Fruit fly (Drosophila melanogaster) whole organism, embryonic: ENCODE results near the gene Rnb.

Experiments used
- Abd-B ChIP-seq: fragments of 200-800 bp; sonication (Bioruptor generic); optimal IDR thresholded peaks from 2 replicates; lab custom pipeline; 2018; ENCODE audit warnings: missing biosample characterization, mild to moderate bottlenecking, missing genetic modification characterization, moderate library complexity
- B-H1 ChIP-seq: fragments of 200-800 bp; sonication (Bioruptor generic); IDR thresholded peaks from 3 replicates; pipeline ENCODE4 v1.3.6; 2022; ENCODE audit warnings: missing biosample characterization, missing genetic modification characterization
- CG1024 ChIP-seq: fragments of 200-800 bp; sonication (Bioruptor generic); IDR thresholded peaks from 2 replicates; pipeline ENCODE4 v1.3.6; 2022; ENCODE audit warnings: missing biosample characterization, missing genetic modification characterization
- CG11398 ChIP-seq: fragments of 200-800 bp; sonication (Bioruptor generic); optimal IDR thresholded peaks from 2 replicates; lab custom pipeline; 2016; ENCODE audit warnings: missing biosample characterization, missing genetic modification characterization
- CG12391 ChIP-seq: fragments of 200-800 bp; sonication (Bioruptor generic); optimal IDR thresholded peaks from 3 replicates; lab custom pipeline; 2018; ENCODE audit warnings: missing biosample characterization, mild to moderate bottlenecking, missing genetic modification characterization, moderate library complexity
- CG13894 ChIP-seq: fragments of 200-800 bp; sonication (Bioruptor generic); optimal IDR thresholded peaks from 3 replicates; lab custom pipeline; 2018; ENCODE audit warnings: missing biosample characterization, mild to moderate bottlenecking, missing genetic modification characterization, moderate library complexity
- CG17385 ChIP-seq: fragments of 200-800 bp; sonication (Bioruptor generic); optimal IDR thresholded peaks from 3 replicates; lab custom pipeline; 2018; ENCODE audit warnings: missing biosample characterization, mild to moderate bottlenecking, missing genetic modification characterization
- CG17829 ChIP-seq: fragments of 200-800 bp; optimal IDR thresholded peaks from 2 replicates; lab custom pipeline; 2019; ENCODE audit warnings: missing biosample characterization, mild to moderate bottlenecking, missing genetic modification characterization, moderate library complexity
- CG2678 ChIP-seq: fragments of 200-800 bp; sonication (Bioruptor generic); optimal IDR thresholded peaks from 3 replicates; lab custom pipeline; 2019; ENCODE audit warnings: missing biosample characterization, mild to moderate bottlenecking, missing genetic modification characterization, moderate library complexity
- CG31224 ChIP-seq: fragments of 200-800 bp; sonication (Bioruptor generic); IDR thresholded peaks from 2 replicates; pipeline ENCODE4 v1.3.6; 2022; ENCODE audit warnings: missing biosample characterization, missing genetic modification characterization
- CG31388 ChIP-seq: fragments of 200-800 bp; sonication (Bioruptor generic); optimal IDR thresholded peaks from 2 replicates; lab custom pipeline; 2016; ENCODE audit warnings: missing biosample characterization, missing genetic modification characterization
- CG4730 ChIP-seq: fragments of 200-800 bp; sonication (Bioruptor generic); IDR thresholded peaks from 2 replicates; pipeline ENCODE4 v1.3.6; 2022; ENCODE audit warnings: missing biosample characterization, missing genetic modification characterization
- CG7556 ChIP-seq: fragments of 200-800 bp; sonication (Bioruptor generic); optimal IDR thresholded peaks from 2 replicates; lab custom pipeline; 2017; ENCODE audit warnings: missing biosample characterization, mild to moderate bottlenecking, missing genetic modification characterization
- CG8765 ChIP-seq: fragments of 200-800 bp; sonication (Bioruptor generic); IDR thresholded peaks from 2 replicates; pipeline ENCODE4 v1.3.6; 2022; ENCODE audit warnings: missing biosample characterization, missing genetic modification characterization
- CG9609 ChIP-seq: fragments of 200-800 bp; sonication (Bioruptor generic); optimal IDR thresholded peaks from 3 replicates; lab custom pipeline; 2016; ENCODE audit warnings: missing biosample characterization, missing genetic modification characterization
- CG9727 ChIP-seq: fragments of 200-800 bp; sonication (Bioruptor generic); optimal IDR thresholded peaks from 3 replicates; lab custom pipeline; 2017; ENCODE audit warnings: missing biosample characterization, mild to moderate bottlenecking, missing genetic modification characterization
- D ChIP-seq, 2 experiments: fragments of 200-800 bp in 1 of 2; fragments of >200 bp in 1 of 2; sonication (Bioruptor generic) in 1 of 2; optimal IDR thresholded peaks; 2 replicates in 1 of 2; 3 replicates in 1 of 2; lab custom pipeline; 2017; ENCODE audit warnings: mild to moderate bottlenecking in 1 of 2, missing biosample characterization in 1 of 2, missing genetic modification characterization in 1 of 2, missing genetic modification reagents in 1 of 2
- D19B ChIP-seq: fragments of 200-800 bp; sonication (Bioruptor generic); optimal IDR thresholded peaks from 2 replicates; lab custom pipeline; 2017; ENCODE audit warnings: missing biosample characterization, mild to moderate bottlenecking, missing genetic modification characterization
- Deaf1 ChIP-seq: fragments of 200-800 bp; optimal IDR thresholded peaks from 3 replicates; lab custom pipeline; 2019; ENCODE audit warnings: missing biosample characterization, mild to moderate bottlenecking, missing genetic modification characterization, moderate library complexity
- Ets65A ChIP-seq: fragments of 200-800 bp; sonication (Bioruptor generic); peaks from one replicate; lab custom pipeline; 2016; ENCODE audit warnings: missing biosample characterization, missing genetic modification characterization
- H2.0 ChIP-seq: fragments of 200-800 bp; sonication (Bioruptor generic); IDR thresholded peaks from 2 replicates; pipeline ENCODE4 v1.3.6; 2022; ENCODE audit warnings: missing biosample characterization, missing genetic modification characterization
- Hr51 ChIP-seq, 2 experiments: fragments of 200-800 bp; sonication (Bioruptor generic); optimal IDR thresholded peaks; 2 replicates in 1 of 2; 3 replicates in 1 of 2; lab custom pipeline; 2016 to 2018; ENCODE audit warnings: missing biosample characterization in 2 of 2, missing genetic modification characterization in 2 of 2, mild to moderate bottlenecking in 1 of 2, moderate library complexity in 1 of 2
- Lpt ChIP-seq: fragments of >200 bp; optimal IDR thresholded peaks from 2 replicates; lab custom pipeline; 2018; ENCODE audit warnings: missing biosample characterization, missing genetic modification characterization
- Neu2 ChIP-seq: fragments of 200-800 bp; sonication (Bioruptor generic); optimal IDR thresholded peaks from 3 replicates; lab custom pipeline; 2016; ENCODE audit warnings: missing biosample characterization, missing genetic modification characterization, borderline replicate concordance
- Opbp ChIP-seq: fragments of 200-800 bp; sonication (Bioruptor generic); IDR thresholded peaks from 3 replicates; pipeline ENCODE4 v1.3.6; 2022; ENCODE audit warnings: missing biosample characterization, missing genetic modification characterization; ENCODE audit not compliant: partially characterized antibody
- Trl ChIP-seq, 3 experiments: fragments of >200 bp in 2 of 3; fragments of 200-800 bp in 1 of 3; sonication (Bioruptor generic) in 1 of 3; optimal IDR thresholded peaks; 2 replicates in 1 of 3; 3 replicates in 2 of 3; lab custom pipeline; 2016 to 2017; ENCODE audit warnings: missing biosample characterization in 1 of 3, missing genetic modification characterization in 1 of 3
- da ChIP-seq: fragments of 200-800 bp; sonication (Bioruptor generic); optimal IDR thresholded peaks from 2 replicates; lab custom pipeline; 2016; ENCODE audit warnings: missing biosample characterization, missing genetic modification characterization
- fru ChIP-seq: fragments of >200 bp; optimal IDR thresholded peaks from 2 replicates; lab custom pipeline; 2017
- lola ChIP-seq, 3 experiments: fragments of >200 bp in 2 of 3; fragments of 200-800 bp in 1 of 3; sonication (Bioruptor generic) in 1 of 3; optimal IDR thresholded peaks; 2 replicates each; lab custom pipeline; 2017 to 2019; ENCODE audit warnings: missing biosample characterization in 3 of 3, missing genetic modification characterization in 3 of 3, mild to moderate bottlenecking in 1 of 3, moderate library complexity in 1 of 3
- mld ChIP-seq: fragments of 200-800 bp; sonication (Bioruptor generic); IDR thresholded peaks from 3 replicates; pipeline ENCODE4 v1.3.6; 2022; ENCODE audit warnings: missing biosample characterization, missing genetic modification characterization; ENCODE audit not compliant: partially characterized antibody
- oc ChIP-seq: fragments of 200-800 bp; sonication (Bioruptor generic); optimal IDR thresholded peaks from 2 replicates; lab custom pipeline; 2018; ENCODE audit warnings: missing biosample characterization, mild to moderate bottlenecking, missing genetic modification characterization, moderate library complexity
- prd ChIP-seq, 3 experiments: fragments of >200 bp in 2 of 3; fragments of 200-800 bp in 1 of 3; sonication (Bioruptor generic) in 1 of 3; optimal IDR thresholded peaks in 2 of 3; IDR thresholded peaks in 1 of 3; 2 replicates in 2 of 3; 3 replicates in 1 of 3; pipeline versions ENCODE4 v1.3.6 to Lab custom; 2017 to 2022; ENCODE audit warnings: missing biosample characterization in 1 of 3, missing genetic modification characterization in 1 of 3
- rib ChIP-seq: fragments of 200-800 bp; sonication (Bioruptor generic); IDR thresholded peaks from 2 replicates; pipeline ENCODE4 v1.3.6; 2022; ENCODE audit warnings: missing biosample characterization, missing genetic modification characterization
- sim ChIP-seq: fragments of 200-800 bp; sonication (Bioruptor generic); IDR thresholded peaks from 2 replicates; pipeline ENCODE4 v1.3.6; 2022; ENCODE audit warnings: missing biosample characterization, missing genetic modification characterization
- twi ChIP-seq: fragments of 200-800 bp; optimal IDR thresholded peaks from 2 replicates; lab custom pipeline; 2019; ENCODE audit warnings: missing biosample characterization, mild to moderate bottlenecking, missing genetic modification characterization, moderate library complexity
- z ChIP-seq: fragments of 200-800 bp; sonication (Bioruptor generic); IDR thresholded peaks from 3 replicates; pipeline ENCODE4 v1.3.6; 2022; ENCODE audit warnings: missing biosample characterization, missing genetic modification characterization
- zen ChIP-seq: fragments of 200-800 bp; sonication (Bioruptor generic); optimal IDR thresholded peaks from 3 replicates; lab custom pipeline; 2018; ENCODE audit warnings: missing biosample characterization, mild to moderate bottlenecking, missing genetic modification characterization, moderate library complexity
- zen2 ChIP-seq: fragments of 200-800 bp; sonication (Bioruptor generic); IDR thresholded peaks from 3 replicates; pipeline ENCODE4 v1.3.6; 2022; ENCODE audit warnings: missing biosample characterization, missing genetic modification characterization; ENCODE audit not compliant: partially characterized antibody

The Rnb gene

dm6 chr3R:29771645-29772089 is 27.5 kb downstream of the Rnb start (continued):
- TF ChIP-seq CG7556 (GFP tag; lab: Kevin White, UChicago) (no peak), B-H1 (GFP tag; lab: Robert Waterston, UW) (no peak; the same call in 2 of the 3 replicates), D19B (GFP tag; lab: Kevin White, UChicago) (no peak), CG31224 (GFP tag; lab: Robert Waterston, UW) (no peak), z (GFP tag; lab: Robert Waterston, UW) (peak; percentile 100), CG2678 (tag; lab: Kevin White, UChicago) (no peak), Hr51 (GFP tag; optimal IDR thresholded peaks at IDR 0.05; lab: Kevin White, UChicago) (peak in 1 of 2 experiments; percentile 4), da (GFP tag; lab: Kevin White, UChicago) (no peak), CG1024 (no peak), CG9609 (no peak), CG8765 (GFP tag; lab: Robert Waterston, UW) (no peak), Neu2 (GFP tag; lab: Kevin White, UChicago) (no peak), CG17829 (no peak), twi (tag; lab: Kevin White, UChicago) (peak; percentile 80), fru (lab: Kevin White, UChicago) (no peak), CG12391 (tag; lab: Kevin White, UChicago) (no peak), CG4730 (no peak), sim (GFP tag; lab: Robert Waterston, UW) (0 out of 2 replicates have a peak, but pooled peaks have one; percentile 12), CG11398 (GFP tag; lab: Kevin White, UChicago) (no peak), CG9727 (no peak), oc (tag; lab: Kevin White, UChicago) (peak; percentile 70), zen2 (GFP tag; lab: Robert Waterston, UW) (peak; percentile 91; the same call in 2 of the 3 replicates), lola (GFP tag; optimal IDR thresholded peaks at IDR 0.05; lab: Kevin White, UChicago) (no peak)

- TF ChIP-seq Lpt (GFP tag; lab: Kevin White, UChicago), result no peak
- peak; percentile 91 for TF ChIP-seq zen (tag; lab: Kevin White, UChicago)
- no peak for TF ChIP-seq CG17385 (GFP tag; lab: Kevin White, UChicago)
- peak; percentile 54 for TF ChIP-seq CG13894 (tag; lab: Kevin White, UChicago)
- TF ChIP-seq Deaf1, result peak; percentile 10
- TF ChIP-seq z (GFP tag; lab: Robert Waterston, UW), result peak; percentile 48; the same call in 2 of the 3 replicates
- TF ChIP-seq H2.0 (GFP tag; lab: Robert Waterston, UW), result no peak
- peak; percentile 11 for TF ChIP-seq D (optimal IDR thresholded peaks at IDR 0.05; lab: Kevin White, UChicago)
- no peak for TF ChIP-seq D (GFP tag; optimal IDR thresholded peaks at IDR 0.05; lab: Kevin White, UChicago)
- no peak for TF ChIP-seq prd (optimal IDR thresholded peaks at IDR 0.05; lab: Kevin White, UChicago)
- TF ChIP-seq prd (GFP tag; IDR thresholded peaks at IDR 0.05; lab: Robert Waterston, UW), result 0 out of 3 replicates have a peak, but pooled peaks have one; percentile 13
- TF ChIP-seq Trl (optimal IDR thresholded peaks at IDR 0.05; lab: Kevin White, UChicago), result no peak
- no peak for TF ChIP-seq Trl (GFP tag; optimal IDR thresholded peaks at IDR 0.05; lab: Kevin White, UChicago)
- no peak for TF ChIP-seq CG31388 (GFP tag; lab: Kevin White, UChicago)
- 0 out of 3 replicates have a peak, but pooled peaks have one; percentile 20 for TF ChIP-seq Opbp
- 0 out of 2 replicates have a peak, but pooled peaks have one; percentile 16 for TF ChIP-seq rib (GFP tag; lab: Robert Waterston, UW)
- TF ChIP-seq Ets65A (GFP tag; lab: Kevin White, UChicago), result peak; percentile 66
- no peak for TF ChIP-seq mld
- no peak for TF ChIP-seq Abd-B (GFP tag; lab: Kevin White, UChicago)
Measured at dm6 chr3R:29770930-29771329, 28.2 kb downstream of the Rnb start.
